Fruit fly (Drosophila melanogaster): ENCODE results near the gene sinah.

Gene sinah

dm6 chr3L:16825195-16825594 lies 33.7 kb upstream of the sinah start (continued):
- peak; percentile 17 for TF ChIP-seq CG13296 (GFP tag; optimal IDR thresholded peaks at IDR 0.05)
- TF ChIP-seq CG18764 (GFP tag; optimal IDR thresholded peaks at IDR 0.05) = no peak
- no peak for TF ChIP-seq CG15011 (GFP tag; optimal IDR thresholded peaks at IDR 0.05)
- no peak for TF ChIP-seq CG1603 (tag; optimal IDR thresholded peaks at IDR 0.05)
- TF ChIP-seq Optix (GFP tag; IDR thresholded peaks at IDR 0.05) = no peak
- TF ChIP-seq Gug (GFP tag; IDR thresholded peaks at IDR 0.05) = no peak
- TF ChIP-seq CG9437 (GFP tag; optimal IDR thresholded peaks at IDR 0.05) = peak; percentile 45
- peak; percentile 40 for TF ChIP-seq CG12391 (tag; optimal IDR thresholded peaks at IDR 0.05)
- no peak for TF ChIP-seq CG8290 (GFP tag; optimal IDR thresholded peaks at IDR 0.05)
- TF ChIP-seq CG8290 (tag; optimal IDR thresholded peaks at IDR 0.05) = no peak
- no peak for TF ChIP-seq CG15479 (GFP tag; optimal IDR thresholded peaks at IDR 0.05)
- TF ChIP-seq CG10366 (GFP tag; IDR thresholded peaks at IDR 0.05) = no peak
- TF ChIP-seq chinmo (GFP tag; IDR thresholded peaks at IDR 0.05; ENCODE audit: partially characterized antibody) = no peak
- peak; percentile 23 for TF ChIP-seq Blimp-1 (GFP tag; optimal IDR thresholded peaks at IDR 0.05)
- peak; percentile 7 for TF ChIP-seq CG18619 (GFP tag; optimal IDR thresholded peaks at IDR 0.05)
- TF ChIP-seq YL-1 (GFP tag; optimal IDR thresholded peaks at IDR 0.05) = no peak
- no peak for TF ChIP-seq al (GFP tag; IDR thresholded peaks at IDR 0.05)
- TF ChIP-seq CG3838 (GFP tag; optimal IDR thresholded peaks at IDR 0.05) = no peak
- TF ChIP-seq CG14441 (GFP tag; IDR thresholded peaks at IDR 0.05) = no peak
- no peak for TF ChIP-seq CG7963 (GFP tag; IDR thresholded peaks at IDR 0.05; ENCODE audit: partially characterized antibody)
- TF ChIP-seq CG15269 (tag; optimal IDR thresholded peaks at IDR 0.05) = peak; percentile 62
- TF ChIP-seq sob (GFP tag; IDR thresholded peaks at IDR 0.05) = no peak
- TF ChIP-seq Ets65A (GFP tag) = peak; percentile 66
- TF ChIP-seq CG8478 (optimal IDR thresholded peaks at IDR 0.05) = no peak
- TF ChIP-seq klu (GFP tag; IDR thresholded peaks at IDR 0.05) = no peak
- TF ChIP-seq eyg (GFP tag; optimal IDR thresholded peaks at IDR 0.05) = no peak
- peak; percentile 45 for TF ChIP-seq nmo (GFP tag; optimal IDR thresholded peaks at IDR 0.05)
- TF ChIP-seq CG9609 (GFP tag; optimal IDR thresholded peaks at IDR 0.05) = no peak
- TF ChIP-seq CG34422 (GFP tag; IDR thresholded peaks at IDR 0.05) = no peak
- no peak for TF ChIP-seq fd3F (GFP tag; optimal IDR thresholded peaks at IDR 0.05)
- peak; percentile 73 for TF ChIP-seq CG11504 (tag; optimal IDR thresholded peaks at IDR 0.05)
- no peak; the same call in 2 of the 3 replicates for TF ChIP-seq tgo (GFP tag; IDR thresholded peaks at IDR 0.05)
- TF ChIP-seq CG4424 (GFP tag; optimal IDR thresholded peaks at IDR 0.05) = peak; percentile 8
- peak; percentile 1 for TF ChIP-seq Fer1 (GFP tag; optimal IDR thresholded peaks at IDR 0.05)
- no peak for TF ChIP-seq CG4404 (GFP tag; IDR thresholded peaks at IDR 0.05)
- TF ChIP-seq dmrt99B (tag; optimal IDR thresholded peaks at IDR 0.05) = peak; percentile 68
- TF ChIP-seq tap (tag; optimal IDR thresholded peaks at IDR 0.05) = peak; percentile 3
- TF ChIP-seq tna (GFP tag; IDR thresholded peaks at IDR 0.05; ENCODE audit: partially characterized antibody) = no peak
- TF ChIP-seq CG8924 (tag; optimal IDR thresholded peaks at IDR 0.05) = peak; percentile 29
- no peak for TF ChIP-seq fd64A (GFP tag; optimal IDR thresholded peaks at IDR 0.05)
- no peak for TF ChIP-seq ftz-f1 (GFP tag; optimal IDR thresholded peaks at IDR 0.05)
- no peak for TF ChIP-seq Hmx (GFP tag; optimal IDR thresholded peaks at IDR 0.05)
- no peak for TF ChIP-seq cwo (GFP tag; optimal IDR thresholded peaks at IDR 0.05)
- TF ChIP-seq MBD-R2 (GFP tag; IDR thresholded peaks at IDR 0.05) = no peak
- TF ChIP-seq CG30403 (GFP tag; optimal IDR thresholded peaks at IDR 0.05) = peak; percentile 17
- TF ChIP-seq Lpt (GFP tag; optimal IDR thresholded peaks at IDR 0.05) = no peak
- TF ChIP-seq CG12299 (tag; optimal IDR thresholded peaks at IDR 0.05) = no peak
- peak; percentile 32; the same call in 1 of the 2 replicates for TF ChIP-seq Xrp1 (GFP tag; IDR thresholded peaks at IDR 0.05)
- no peak for TF ChIP-seq jing (GFP tag; optimal IDR thresholded peaks at IDR 0.05)
- TF ChIP-seq Doc2 (GFP tag; IDR thresholded peaks at IDR 0.05) = no peak
- no peak for TF ChIP-seq gcm (GFP tag; optimal IDR thresholded peaks at IDR 0.05)
- TF ChIP-seq Hr51 (GFP tag; optimal IDR thresholded peaks at IDR 0.05) = peak in 1 of 2 experiments; percentile 75
